Fruit fly (Drosophila melanogaster) whole organism, prepupa: ENCODE results near the gene CG11670.

Source experiments
- CG8319 ChIP-seq: fragments of 200-800 bp; sonication (Bioruptor generic); optimal IDR thresholded peaks from 3 replicates; lab custom pipeline; 2016; ENCODE audit warnings: missing biosample characterization, missing genetic modification characterization
- Ets21C ChIP-seq: fragments of 200-800 bp; sonication (Bioruptor generic); optimal IDR thresholded peaks from 3 replicates; lab custom pipeline; 2016; ENCODE audit warnings: missing biosample characterization, missing genetic modification characterization
- Hr39 ChIP-seq: fragments of 200-800 bp; sonication (Bioruptor generic); optimal IDR thresholded peaks from 2 replicates; lab custom pipeline; 2016; ENCODE audit warnings: missing biosample characterization, missing genetic modification characterization
- esn ChIP-seq: fragments of 200-800 bp; sonication (Bioruptor generic); optimal IDR thresholded peaks from 2 replicates; lab custom pipeline; 2016; ENCODE audit warnings: missing biosample characterization, mild to moderate bottlenecking, missing genetic modification characterization, moderate library complexity

dm6 chr3R:13047431-13047830 is 5.6 kb downstream of the CG11670 start, which contains the start of gene CG31157:
- no peak for TF ChIP-seq Hr39 (GFP tag; lab: Kevin White, UChicago)
- no peak for TF ChIP-seq esn (GFP tag; lab: Kevin White, UChicago)
- no peak for TF ChIP-seq CG8319 (GFP tag; lab: Kevin White, UChicago)
- no peak for TF ChIP-seq Ets21C (GFP tag; lab: Kevin White, UChicago)
